Worm (Caenorhabditis elegans) whole organism, L1 larva: ENCODE results near the gene T03F6.4.
A peak's percentile ranks its signal among the peaks of the same experiment; 100 is the strongest.

Source experiments
- C04F5.9 ChIP-seq: sonication (generic microtip); optimal IDR thresholded peaks from 2 replicates; lab custom pipeline; 2016; ENCODE audit warnings: missing genetic modification characterization, missing compliant biosample characterization
- C16A3.4 ChIP-seq: fragments of 150-350 bp; optimal IDR thresholded peaks from 2 replicates; lab custom pipeline; 2014; ENCODE audit warnings: missing biosample characterization, missing genetic modification characterization
- C34B4.2 ChIP-seq: sonication (generic microtip); optimal IDR thresholded peaks from 2 replicates; lab custom pipeline; 2017; ENCODE audit warnings: mild to moderate bottlenecking, missing genetic modification characterization, missing compliant biosample characterization
- aly-2 ChIP-seq: fragments of 150-350 bp; optimal IDR thresholded peaks from 2 replicates; lab custom pipeline; 2014; ENCODE audit warnings: missing biosample characterization, missing genetic modification characterization
- ama-1 ChIP-seq: fragments of 150-350 bp; optimal IDR thresholded peaks from 2 replicates; lab custom pipeline; 2014
- blmp-1 ChIP-seq: fragments of 150-350 bp; optimal IDR thresholded peaks from 2 replicates; lab custom pipeline; 2014; ENCODE audit warnings: missing biosample characterization, missing genetic modification characterization
- ceh-63 ChIP-seq: fragments of 200-800 bp; sonication (Bioruptor generic); optimal IDR thresholded peaks from 2 replicates; lab custom pipeline; 2018; ENCODE audit warnings: mild to moderate bottlenecking, missing genetic modification characterization, missing compliant biosample characterization
- ceh-8 ChIP-seq: fragments of 200-800 bp; sonication (Bioruptor generic); optimal IDR thresholded peaks from 2 replicates; lab custom pipeline; 2018; ENCODE audit warnings: mild to moderate bottlenecking, missing genetic modification characterization, moderate library complexity, missing compliant biosample characterization
- ceh-82 ChIP-seq, 3 experiments: fragments of 150-350 bp in 1 of 3; sonication (generic microtip) in 2 of 3; optimal IDR thresholded peaks; 2 replicates each; lab custom pipeline; 2014 to 2017; ENCODE audit warnings: missing biosample characterization in 3 of 3, missing genetic modification characterization in 3 of 3
- ceh-90 ChIP-seq: sonication (generic microtip); optimal IDR thresholded peaks from 2 replicates; lab custom pipeline; 2016; ENCODE audit warnings: missing genetic modification characterization, missing compliant biosample characterization
- dsc-1 ChIP-seq: sonication (generic microtip); optimal IDR thresholded peaks from 2 replicates; lab custom pipeline; 2016; ENCODE audit warnings: mild to moderate bottlenecking, missing genetic modification characterization, missing compliant biosample characterization
- efl-1 ChIP-seq, 4 experiments: fragments of 150-350 bp; optimal IDR thresholded peaks in 3 of 4; peaks in 1 of 4; 1 replicate in 1 of 4; 2 replicates in 3 of 4; lab custom pipeline; 2014; ENCODE audit warnings: missing biosample characterization in 2 of 4, missing genetic modification characterization in 2 of 4, missing genetic modification reagents in 2 of 4
- efl-3 ChIP-seq: fragments of 200-800 bp; sonication (Bioruptor generic); optimal IDR thresholded peaks from 2 replicates; lab custom pipeline; 2018; ENCODE audit warnings: mild to moderate bottlenecking, missing genetic modification characterization, missing compliant biosample characterization
- elt-2 ChIP-seq: sonication (generic microtip); optimal IDR thresholded peaks from 2 replicates; lab custom pipeline; 2016; ENCODE audit warnings: missing genetic modification characterization, mild to moderate bottlenecking, inconsistent platforms, missing compliant biosample characterization, missing genetic modification reagents
- ets-5 ChIP-seq: fragments of 200-800 bp; sonication (Bioruptor generic); IDR thresholded peaks from 2 replicates; pipeline ENCODE4 v1.3.6; 2022; ENCODE audit warnings: missing genetic modification characterization, missing compliant biosample characterization
- fkh-10 ChIP-seq: sonication (generic microtip); optimal IDR thresholded peaks from 2 replicates; lab custom pipeline; 2017; ENCODE audit warnings: missing biosample characterization, missing genetic modification reagents, missing genetic modification characterization
- fkh-4 ChIP-seq: sonication (generic microtip); optimal IDR thresholded peaks from 2 replicates; lab custom pipeline; 2016; ENCODE audit warnings: missing compliant biosample characterization, missing genetic modification characterization, borderline replicate concordance
- fos-1 ChIP-seq: fragments of 150-350 bp; optimal IDR thresholded peaks from 2 replicates; lab custom pipeline; 2014; ENCODE audit warnings: missing biosample characterization, missing genetic modification characterization
- grh-1 ChIP-seq: fragments of 200-800 bp; sonication (Bioruptor generic); IDR thresholded peaks from 2 replicates; pipeline ENCODE4 v1.3.6; 2022; ENCODE audit warnings: missing genetic modification reagents, missing genetic modification characterization, missing compliant biosample characterization
- hlh-17 ChIP-seq: fragments of 200-800 bp; sonication (Bioruptor generic); optimal IDR thresholded peaks from 2 replicates; lab custom pipeline; 2018; ENCODE audit warnings: missing genetic modification characterization, mild to moderate bottlenecking, missing compliant biosample characterization, moderate library complexity, borderline replicate concordance
- hlh-4 ChIP-seq: sonication (generic microtip); optimal IDR thresholded peaks from 2 replicates; lab custom pipeline; 2016; ENCODE audit warnings: mild to moderate bottlenecking, missing genetic modification characterization, missing compliant biosample characterization
- hpl-2 ChIP-seq: fragments of 150-350 bp; optimal IDR thresholded peaks from 2 replicates; lab custom pipeline; 2014; ENCODE audit warnings: missing biosample characterization, missing genetic modification reagents, missing genetic modification characterization
- irx-1 ChIP-seq: sonication (generic microtip); optimal IDR thresholded peaks from 2 replicates; lab custom pipeline; 2016; ENCODE audit warnings: missing genetic modification characterization, missing compliant biosample characterization
- isw-1 ChIP-seq: fragments of 200-800 bp; sonication (Bioruptor generic); IDR thresholded peaks from 2 replicates; pipeline ENCODE4 v1.3.6; 2022; ENCODE audit warnings: missing genetic modification characterization, missing compliant biosample characterization
- jun-1 ChIP-seq: fragments of 150-350 bp; optimal IDR thresholded peaks from 2 replicates; lab custom pipeline; 2014; ENCODE audit warnings: missing biosample characterization, missing genetic modification reagents, missing genetic modification characterization
- lin-14 ChIP-seq: fragments of 200-800 bp; sonication (Bioruptor generic); optimal IDR thresholded peaks from 2 replicates; lab custom pipeline; 2018; ENCODE audit warnings: mild to moderate bottlenecking, missing genetic modification characterization, moderate library complexity, missing compliant biosample characterization
- lin-39 ChIP-seq: fragments of 150-350 bp; optimal IDR thresholded peaks from 2 replicates; lab custom pipeline; 2014; ENCODE audit warnings: missing biosample characterization, missing genetic modification reagents, missing genetic modification characterization
- lir-3 ChIP-seq: sonication (generic microtip); optimal IDR thresholded peaks from 2 replicates; lab custom pipeline; 2016; ENCODE audit warnings: mild to moderate bottlenecking, missing genetic modification characterization, moderate library complexity, missing compliant biosample characterization; ENCODE audit not compliant: poor library complexity
- lsy-2 ChIP-seq, 2 experiments: fragments of 150-350 bp; optimal IDR thresholded peaks; 2 replicates each; lab custom pipeline; 2014; ENCODE audit warnings: missing biosample characterization in 2 of 2, missing genetic modification characterization in 2 of 2
- mab-9 ChIP-seq: fragments of 200-800 bp; sonication (Bioruptor generic); IDR thresholded peaks from 2 replicates; pipeline ENCODE4 v1.3.6; 2022; ENCODE audit warnings: missing genetic modification reagents, missing genetic modification characterization, missing compliant biosample characterization
- mef-2 ChIP-seq: fragments of 150-350 bp; optimal IDR thresholded peaks from 2 replicates; lab custom pipeline; 2014; ENCODE audit warnings: missing biosample characterization, missing genetic modification characterization
- nhr-11 ChIP-seq: fragments of 150-350 bp; optimal IDR thresholded peaks from 2 replicates; lab custom pipeline; 2014; ENCODE audit warnings: missing biosample characterization, missing genetic modification characterization
- nhr-19 ChIP-seq: fragments of 200-800 bp; sonication (Bioruptor generic); conservative IDR thresholded peaks from 2 replicates; pipeline ENCODE4 v1.3.6; 2022; ENCODE audit warnings: missing genetic modification characterization, missing compliant biosample characterization
- nhr-237 ChIP-seq: fragments of 150-350 bp; optimal IDR thresholded peaks from 2 replicates; lab custom pipeline; 2014; ENCODE audit warnings: missing biosample characterization, missing genetic modification characterization
- nhr-28 ChIP-seq: fragments of 150-350 bp; optimal IDR thresholded peaks from 2 replicates; lab custom pipeline; 2014; ENCODE audit warnings: missing biosample characterization, missing genetic modification characterization
- nhr-84 ChIP-seq: sonication (generic microtip); optimal IDR thresholded peaks from 2 replicates; lab custom pipeline; 2017; ENCODE audit warnings: missing biosample characterization, missing genetic modification characterization
- nhr-90 ChIP-seq: sonication (generic microtip); optimal IDR thresholded peaks from 2 replicates; lab custom pipeline; 2016; ENCODE audit warnings: mild to moderate bottlenecking, missing genetic modification characterization, missing compliant biosample characterization; ENCODE audit not compliant: poor library complexity
- pax-3 ChIP-seq: fragments of 200-800 bp; sonication (Bioruptor generic); optimal IDR thresholded peaks from 2 replicates; lab custom pipeline; 2018; ENCODE audit warnings: mild to moderate bottlenecking, missing genetic modification characterization, moderate library complexity, missing compliant biosample characterization
- skn-1 ChIP-seq: fragments of 150-350 bp; optimal IDR thresholded peaks from 2 replicates; lab custom pipeline; 2014; ENCODE audit warnings: missing biosample characterization, missing genetic modification characterization
- snpc-4 ChIP-seq: fragments of 150-350 bp; optimal IDR thresholded peaks from 2 replicates; lab custom pipeline; 2014; ENCODE audit warnings: missing biosample characterization, missing genetic modification characterization
- sox-4 ChIP-seq: sonication (generic microtip); optimal IDR thresholded peaks from 2 replicates; lab custom pipeline; 2016; ENCODE audit warnings: missing genetic modification characterization, missing compliant biosample characterization
- sup-37 ChIP-seq: fragments of 200-800 bp; sonication (Bioruptor generic); optimal IDR thresholded peaks from 2 replicates; lab custom pipeline; 2018; ENCODE audit warnings: mild to moderate bottlenecking, missing genetic modification characterization, missing compliant biosample characterization
- swsn-7 ChIP-seq: sonication (generic microtip); optimal IDR thresholded peaks from 2 replicates; lab custom pipeline; 2016; ENCODE audit warnings: missing genetic modification characterization, missing compliant biosample characterization
- unc-130 ChIP-seq: fragments of 150-350 bp; optimal IDR thresholded peaks from 2 replicates; lab custom pipeline; 2017; ENCODE audit warnings: missing biosample characterization, missing genetic modification characterization, inconsistent platforms
- unc-30 ChIP-seq: sonication (generic microtip); optimal IDR thresholded peaks from 2 replicates; lab custom pipeline; 2017; ENCODE audit warnings: missing biosample characterization, missing genetic modification characterization
- unc-62 ChIP-seq: fragments of 150-350 bp; optimal IDR thresholded peaks from 2 replicates; lab custom pipeline; 2014; ENCODE audit warnings: missing biosample characterization, missing genetic modification reagents, missing genetic modification characterization
- vab-15 ChIP-seq: sonication (generic microtip); optimal IDR thresholded peaks from 2 replicates; lab custom pipeline; 2017; ENCODE audit warnings: missing genotype, mild to moderate bottlenecking, missing genetic modification characterization, missing compliant biosample characterization
- xbp-1 ChIP-seq: sonication (generic microtip); optimal IDR thresholded peaks from 2 replicates; lab custom pipeline; 2016; ENCODE audit warnings: missing genetic modification characterization, missing compliant biosample characterization
- zag-1 ChIP-seq: fragments of 150-350 bp; optimal IDR thresholded peaks from 2 replicates; lab custom pipeline; 2014; ENCODE audit warnings: missing biosample characterization, missing genetic modification characterization
- zip-4 ChIP-seq: fragments of 200-800 bp; sonication (Bioruptor generic); optimal IDR thresholded peaks from 2 replicates; lab custom pipeline; 2018; ENCODE audit warnings: mild to moderate bottlenecking, missing genetic modification characterization, moderate library complexity, missing compliant biosample characterization

The T03F6.4 gene

DNA sequence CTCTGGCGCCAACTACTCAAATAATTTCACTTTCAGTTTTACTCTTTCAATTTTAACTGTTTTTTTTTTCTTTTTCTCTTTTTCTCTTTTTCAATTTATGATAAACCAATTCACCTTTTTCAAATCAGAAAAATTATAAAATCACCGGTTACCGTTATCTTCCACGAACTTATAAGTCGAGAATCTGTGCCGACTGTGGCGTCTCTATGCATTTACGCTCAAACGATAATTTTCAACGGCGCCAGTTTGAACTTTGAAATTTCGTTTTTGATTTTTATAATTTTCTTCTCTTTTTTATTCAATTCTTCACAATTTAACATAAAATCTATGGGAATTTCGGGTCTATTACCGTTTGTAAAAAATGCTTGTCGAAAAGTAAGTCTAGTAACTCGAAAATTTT lies 37.5 kb downstream of the T03F6.4 start, which contains the start of gene exo-1 (continued):
- TF ChIP-seq vab-15 (tag; lab: Kevin White, UChicago) (peak; percentile 26), lin-39 (tag; lab: Kevin White, UChicago) (no peak), hlh-17 (GFP tag; lab: Kevin White, UChicago) (no peak), fos-1 (peak; percentile 2)
- TF ChIP-seq, all 84 proteins: peak for 30

DNA sequence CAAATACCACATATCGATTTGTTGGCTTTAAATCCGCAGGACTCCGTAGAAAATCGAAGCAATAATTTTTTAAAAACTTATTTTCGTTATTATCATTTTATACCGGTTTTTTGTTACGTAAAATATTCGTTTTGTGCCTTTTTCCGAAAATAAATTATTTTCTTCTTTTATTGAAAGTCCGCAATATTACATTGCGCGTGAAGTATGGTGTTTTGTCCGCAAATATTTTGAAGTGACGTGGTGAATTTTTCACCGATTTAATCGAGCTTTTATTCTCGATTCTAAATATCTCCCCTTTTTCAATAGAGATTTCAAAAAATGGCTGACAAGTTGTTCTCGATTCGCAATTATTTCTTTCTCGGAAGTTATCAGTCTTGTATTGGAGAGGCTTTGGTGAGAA lies 40.1 kb downstream of the T03F6.4 start, which contains the start of gene cope-1:
Gene cope-1, plus strand, starts transcription at position 229 of the 400 bp plus-strand sequence.
- no peak for TF ChIP-seq fkh-10 (GFP tag; lab: Kevin White, UChicago)
- no peak for TF ChIP-seq C34B4.2 (tag; lab: Kevin White, UChicago)
- no peak for TF ChIP-seq pax-3 (tag; lab: Kevin White, UChicago)
- TF ChIP-seq ceh-82 (tag; optimal IDR thresholded peaks at IDR 0.05; lab: Kevin White, UChicago): peak in 1 of 3 experiments; percentile 14
- TF ChIP-seq skn-1 (tag; lab: Kevin White, UChicago): no peak
- TF ChIP-seq hlh-17 (GFP tag; lab: Kevin White, UChicago): no peak
- TF ChIP-seq jun-1 (tag; lab: Kevin White, UChicago): no peak
- TF ChIP-seq irx-1 (tag; lab: Kevin White, UChicago): no peak
- no peak for TF ChIP-seq elt-2
- TF ChIP-seq fos-1: no peak
- TF ChIP-seq dsc-1 (tag; lab: Kevin White, UChicago): no peak
- peak; percentile 27 to 54 for TF ChIP-seq efl-1 (optimal IDR thresholded peaks at IDR 0.05; lab: Kevin White, UChicago)
- peak; percentile 61 to 92 for TF ChIP-seq efl-1 (GFP tag; optimal IDR thresholded peaks at IDR 0.05 in 1 of 2; lab: Kevin White, UChicago)
- peak; percentile 22 to 69 for TF ChIP-seq lsy-2 (tag; optimal IDR thresholded peaks at IDR 0.05; lab: Kevin White, UChicago)
- no peak for TF ChIP-seq nhr-11 (tag; lab: Kevin White, UChicago)
- TF ChIP-seq mef-2 (tag; lab: Kevin White, UChicago): no peak
- peak; percentile 47 for TF ChIP-seq blmp-1 (tag; lab: Kevin White, UChicago)
- no peak for TF ChIP-seq isw-1 (GFP tag; lab: Robert Waterston, UW)
- no peak for TF ChIP-seq vab-15 (tag; lab: Kevin White, UChicago)
- no peak for TF ChIP-seq lin-14
- TF ChIP-seq xbp-1 (tag; lab: Kevin White, UChicago): peak; percentile 20
- no peak for TF ChIP-seq hpl-2 (GFP tag; lab: Kevin White, UChicago)
- no peak for TF ChIP-seq hlh-4 (tag; lab: Kevin White, UChicago)
- no peak for TF ChIP-seq unc-62
- TF ChIP-seq nhr-19 (GFP tag; lab: Robert Waterston, UW): no peak
- TF ChIP-seq sup-37 (GFP tag; lab: Kevin White, UChicago): no peak
- no peak for TF ChIP-seq unc-30
- TF ChIP-seq ama-1 (lab: Kevin White, UChicago): no peak
- TF ChIP-seq ceh-8 (GFP tag; lab: Kevin White, UChicago): no peak
- no peak for TF ChIP-seq nhr-84 (tag; lab: Kevin White, UChicago)
- no peak for TF ChIP-seq C04F5.9
- no peak for TF ChIP-seq nhr-28 (tag; lab: Kevin White, UChicago)
- no peak for TF ChIP-seq ceh-63
- no peak for TF ChIP-seq zag-1 (tag; lab: Kevin White, UChicago)
- TF ChIP-seq ceh-90 (tag; lab: Kevin White, UChicago): no peak
- TF ChIP-seq grh-1: no peak
- TF ChIP-seq aly-2: no peak
- no peak for TF ChIP-seq ets-5
- no peak for TF ChIP-seq nhr-237 (tag; lab: Kevin White, UChicago)
- no peak for TF ChIP-seq snpc-4 (tag; lab: Kevin White, UChicago)
- no peak for TF ChIP-seq C16A3.4 (tag; lab: Kevin White, UChicago)
- peak; percentile 11 for TF ChIP-seq swsn-7 (tag; lab: Kevin White, UChicago)
- no peak for TF ChIP-seq fkh-4 (tag; lab: Kevin White, UChicago)
- TF ChIP-seq lir-3 (tag; lab: Kevin White, UChicago): no peak
- no peak for TF ChIP-seq lin-39 (tag; lab: Kevin White, UChicago)
- no peak for TF ChIP-seq nhr-90
- TF ChIP-seq mab-9 (GFP tag; lab: Robert Waterston, UW): no peak
- no peak for TF ChIP-seq efl-3 (GFP tag; lab: Kevin White, UChicago)
- TF ChIP-seq sox-4 (tag; lab: Kevin White, UChicago): no peak
- TF ChIP-seq unc-130 (tag; lab: Kevin White, UChicago): no peak
- no peak for TF ChIP-seq zip-4
